Worm (Caenorhabditis elegans) whole organism, young adult: ENCODE measurements around the gene pqn-10.

Experiments
- D2030.7 ChIP-seq: fragments of 200-800 bp; sonication (Bioruptor generic); IDR thresholded peaks from 2 replicates; pipeline ENCODE4 v1.3.6; 2022; ENCODE audit warnings: missing genetic modification reagents, missing genetic modification characterization, missing compliant biosample characterization
- F23B12.7 ChIP-seq: sonication (generic microtip); optimal IDR thresholded peaks from 2 replicates; lab custom pipeline; 2017; ENCODE audit warnings: missing genetic modification characterization, mild to moderate bottlenecking, missing compliant biosample characterization, antibody characterized with exemption, moderate library complexity; ENCODE audit not compliant: insufficient read depth
- F37B4.10 ChIP-seq: fragments of 200-800 bp; sonication (Bioruptor generic); IDR thresholded peaks from 2 replicates; pipeline ENCODE4 v1.3.6; 2022; ENCODE audit warnings: missing genetic modification characterization, missing compliant biosample characterization
- F39B2.1 ChIP-seq: fragments of 200-800 bp; sonication (Bioruptor generic); IDR thresholded peaks from 2 replicates; pipeline ENCODE4 v1.3.6; 2022; ENCODE audit warnings: missing genetic modification reagents, missing genetic modification characterization, missing compliant biosample characterization
- F57C9.4 ChIP-seq: sonication (generic microtip); optimal IDR thresholded peaks from 2 replicates; lab custom pipeline; 2017; ENCODE audit warnings: mild to moderate bottlenecking, missing genetic modification characterization, missing compliant biosample characterization
- Y79H2A.3 ChIP-seq: fragments of 200-800 bp; sonication (Bioruptor generic); conservative IDR thresholded peaks from 2 replicates; pipeline ENCODE4 v1.3.6; 2022; ENCODE audit warnings: missing genetic modification reagents, missing genetic modification characterization, missing compliant biosample characterization
- Y95B8A.8 ChIP-seq: fragments of 200-800 bp; sonication (Bioruptor generic); IDR thresholded peaks from 2 replicates; pipeline ENCODE4 v1.3.6; 2022; ENCODE audit warnings: missing genetic modification reagents, missing genetic modification characterization, missing compliant biosample characterization
- akir-1 ChIP-seq: fragments of 200-800 bp; sonication (Bioruptor generic); optimal IDR thresholded peaks from 2 replicates; lab custom pipeline; 2018; ENCODE audit warnings: mild to moderate bottlenecking, missing genetic modification characterization, moderate library complexity, missing compliant biosample characterization
- ama-1 ChIP-seq, 3 experiments: fragments of 150-350 bp in 1 of 3; sonication (generic microtip) in 2 of 3; optimal IDR thresholded peaks; 2 replicates each; lab custom pipeline; 2014 to 2018; ENCODE audit warnings: missing biosample characterization in 2 of 3, missing genetic modification characterization in 2 of 3, missing genetic modification reagents in 2 of 3
- aptf-3 ChIP-seq: fragments of 200-800 bp; sonication (Bioruptor generic); IDR thresholded peaks from 2 replicates; pipeline ENCODE4 v1.3.6; 2022; ENCODE audit warnings: missing genetic modification characterization, missing compliant biosample characterization
- attf-6 ChIP-seq: fragments of 200-800 bp; sonication (Bioruptor generic); IDR thresholded peaks from 2 replicates; pipeline ENCODE4 v1.3.6; 2022; ENCODE audit warnings: missing genetic modification reagents, missing genetic modification characterization, missing compliant biosample characterization
- bed-2 ChIP-seq: fragments of 200-800 bp; sonication (Bioruptor generic); IDR thresholded peaks from 2 replicates; pipeline ENCODE4 v1.3.6; 2022; ENCODE audit warnings: missing genetic modification reagents, missing genetic modification characterization, missing compliant biosample characterization
- cebp-1 ChIP-seq, 2 experiments: fragments of 200-800 bp in 1 of 2; sonication (Bioruptor generic) in 1 of 2; sonication (generic microtip) in 1 of 2; IDR thresholded peaks in 1 of 2; optimal IDR thresholded peaks in 1 of 2; 2 replicates each; pipeline versions ENCODE4 v1.3.6 to Lab custom; 2017 to 2022; ENCODE audit warnings: missing compliant biosample characterization in 2 of 2, missing genetic modification characterization in 2 of 2, mild to moderate bottlenecking in 1 of 2, missing genetic modification reagents in 1 of 2, moderate library complexity in 1 of 2
- efl-1 ChIP-seq: fragments of 150-350 bp; optimal IDR thresholded peaks from 2 replicates; lab custom pipeline; 2014; ENCODE audit warnings: missing biosample characterization, missing genetic modification reagents, missing genetic modification characterization
- hlh-12 ChIP-seq: sonication (generic microtip); optimal IDR thresholded peaks from 2 replicates; lab custom pipeline; 2016; ENCODE audit warnings: missing genetic modification characterization, missing compliant biosample characterization
- hmg-1.2 ChIP-seq: fragments of 200-800 bp; sonication (Bioruptor generic); IDR thresholded peaks from 2 replicates; pipeline ENCODE4 v1.3.6; 2022; ENCODE audit warnings: missing genetic modification reagents, missing genetic modification characterization, missing compliant biosample characterization
- hmg-20 ChIP-seq: fragments of 200-800 bp; sonication (Bioruptor generic); IDR thresholded peaks from 2 replicates; pipeline ENCODE4 v1.3.6; 2022; ENCODE audit warnings: missing genetic modification reagents, missing genetic modification characterization, missing compliant biosample characterization
- hrde-1 ChIP-seq: sonication (generic microtip); optimal IDR thresholded peaks from 2 replicates; lab custom pipeline; 2016; ENCODE audit warnings: missing genetic modification characterization, mild to moderate bottlenecking, missing compliant biosample characterization, moderate library complexity, missing genotype, missing genetic modification reagents, borderline replicate concordance
- lin-26 ChIP-seq: fragments of 200-800 bp; sonication (Bioruptor generic); IDR thresholded peaks from 2 replicates; pipeline ENCODE4 v1.3.6; 2022; ENCODE audit warnings: missing genetic modification reagents, missing genetic modification characterization, missing compliant biosample characterization
- lin-35 ChIP-seq, 3 experiments: fragments of 150-350 bp in 2 of 3; sonication (generic microtip) in 1 of 3; optimal IDR thresholded peaks; 2 replicates each; lab custom pipeline; 2014 to 2018; ENCODE audit warnings: missing biosample characterization in 3 of 3, missing genetic modification characterization in 3 of 3, missing genetic modification reagents in 3 of 3
- lin-40 ChIP-seq: sonication (generic microtip); optimal IDR thresholded peaks from 2 replicates; lab custom pipeline; 2016; ENCODE audit warnings: missing genetic modification characterization, mild to moderate bottlenecking, missing compliant biosample characterization, missing genotype, missing genetic modification reagents
- lsl-1 ChIP-seq: fragments of 200-800 bp; sonication (Bioruptor generic); optimal IDR thresholded peaks from 2 replicates; lab custom pipeline; 2018; ENCODE audit warnings: mild to moderate bottlenecking, missing genetic modification characterization, moderate library complexity, missing compliant biosample characterization
- madf-10 ChIP-seq: sonication (generic microtip); optimal IDR thresholded peaks from 2 replicates; lab custom pipeline; 2016; ENCODE audit warnings: mild to moderate bottlenecking, missing genetic modification characterization, missing compliant biosample characterization
- madf-6 ChIP-seq: fragments of 200-800 bp; sonication (Bioruptor generic); IDR thresholded peaks from 2 replicates; pipeline ENCODE4 v1.3.6; 2022; ENCODE audit warnings: missing genetic modification reagents, missing genetic modification characterization, missing compliant biosample characterization
- mel-28 ChIP-seq: sonication (generic microtip); optimal IDR thresholded peaks from 2 replicates; lab custom pipeline; 2016; ENCODE audit warnings: borderline replicate concordance, mild to moderate bottlenecking, missing genetic modification characterization, missing compliant biosample characterization
- mes-4 ChIP-seq: sonication (generic microtip); optimal IDR thresholded peaks from 2 replicates; lab custom pipeline; 2016; ENCODE audit warnings: missing genotype, missing genetic modification characterization, missing compliant biosample characterization
- nfyb-1 ChIP-seq: fragments of 200-800 bp; sonication (Bioruptor generic); IDR thresholded peaks from 2 replicates; pipeline ENCODE4 v1.3.6; 2022; ENCODE audit warnings: missing genetic modification reagents, missing genetic modification characterization, missing compliant biosample characterization
- nhr-179 ChIP-seq: sonication (generic microtip); optimal IDR thresholded peaks from 2 replicates; lab custom pipeline; 2016; ENCODE audit warnings: mild to moderate bottlenecking, missing genetic modification characterization, missing compliant biosample characterization
- pbrm-1 ChIP-seq: fragments of 200-800 bp; sonication (Bioruptor generic); IDR thresholded peaks from 2 replicates; pipeline ENCODE4 v1.3.6; 2022; ENCODE audit warnings: missing genetic modification reagents, missing genetic modification characterization, missing compliant biosample characterization
- sptf-2 ChIP-seq: fragments of 200-800 bp; sonication (Bioruptor generic); optimal IDR thresholded peaks from 2 replicates; lab custom pipeline; 2018; ENCODE audit warnings: mild to moderate bottlenecking, missing genetic modification characterization, missing compliant biosample characterization
- ztf-22 ChIP-seq: fragments of 200-800 bp; sonication (Bioruptor generic); optimal IDR thresholded peaks from 2 replicates; lab custom pipeline; 2018; ENCODE audit warnings: mild to moderate bottlenecking, missing genetic modification characterization, moderate library complexity, missing compliant biosample characterization
- ztf-26 ChIP-seq: sonication (generic microtip); optimal IDR thresholded peaks from 2 replicates; lab custom pipeline; 2017; ENCODE audit warnings: missing genetic modification characterization, missing compliant biosample characterization
- ztf-28 ChIP-seq: fragments of 200-800 bp; sonication (Bioruptor generic); IDR thresholded peaks from 2 replicates; pipeline ENCODE4 v1.3.6; 2022; ENCODE audit warnings: missing genetic modification reagents, missing genetic modification characterization, missing compliant biosample characterization
- ztf-3 ChIP-seq: fragments of 200-800 bp; sonication (Bioruptor generic); optimal IDR thresholded peaks from 2 replicates; lab custom pipeline; 2018; ENCODE audit warnings: mild to moderate bottlenecking, missing genetic modification characterization, missing compliant biosample characterization

Gene pqn-10

DNA sequence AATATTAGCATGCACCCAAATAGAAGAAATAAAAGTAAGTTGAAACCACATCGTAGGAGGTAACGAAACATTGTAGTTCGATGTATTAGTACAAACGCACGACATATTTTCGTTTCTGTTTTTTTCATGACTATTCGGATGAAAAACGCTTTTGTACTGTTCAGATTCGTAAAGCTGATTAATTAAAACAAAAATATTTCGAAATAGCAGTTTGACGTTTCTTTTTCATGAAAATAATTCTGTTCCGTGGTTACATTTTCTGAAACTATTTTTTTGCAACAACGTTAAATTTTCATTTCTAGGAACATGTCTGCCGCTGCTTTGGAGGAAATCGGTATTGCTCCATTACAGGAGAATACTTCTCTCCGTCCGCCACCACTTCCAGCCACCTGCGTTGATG lies 38.5 kb upstream of the pqn-10 start, which contains the start of gene rpt-3:
rpt-3 (plus strand) TSS at position 301 of the 400 bp plus-strand sequence.
- TF ChIP-seq lin-26 (GFP tag; lab: Robert Waterston, UW): no peak
- no peak for TF ChIP-seq attf-6 (GFP tag; lab: Robert Waterston, UW)
- peak; percentile 33 for TF ChIP-seq madf-6
- TF ChIP-seq madf-10: no peak

DNA sequence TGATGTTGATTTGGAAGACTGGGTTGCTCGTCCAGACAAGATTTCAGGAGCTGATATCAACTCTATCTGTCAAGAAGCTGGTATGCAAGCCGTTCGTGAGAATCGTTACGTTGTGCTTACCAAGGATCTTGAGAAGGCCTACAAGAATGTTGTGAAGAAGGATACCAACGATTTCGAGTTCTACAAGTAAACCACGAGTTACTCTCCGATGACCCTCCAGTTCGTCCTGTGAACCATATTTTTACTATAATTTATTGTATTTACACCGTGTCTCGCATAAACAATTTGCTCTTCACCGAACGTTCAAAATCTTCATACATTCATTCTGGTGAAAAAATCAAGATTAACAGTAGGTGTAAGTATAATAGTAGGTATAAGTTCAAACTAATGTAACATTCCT lies 37.0 kb upstream of the pqn-10 start:
- TF ChIP-seq Y79H2A.3 (GFP tag; lab: Robert Waterston, UW): no peak
- no peak for TF ChIP-seq cebp-1 (GFP tag; IDR thresholded peaks at IDR 0.05; lab: Robert Waterston, UW)
- TF ChIP-seq cebp-1 (tag; optimal IDR thresholded peaks at IDR 0.05; lab: Kevin White, UChicago): no peak
- TF ChIP-seq hmg-1.2 (GFP tag; lab: Robert Waterston, UW): no peak
- TF ChIP-seq akir-1: no peak
- no peak for TF ChIP-seq hlh-12 (tag; lab: Kevin White, UChicago)
- TF ChIP-seq pbrm-1 (GFP tag; lab: Robert Waterston, UW): no peak
- no peak for TF ChIP-seq F39B2.1 (GFP tag; lab: Robert Waterston, UW)
- TF ChIP-seq F57C9.4 (tag; lab: Kevin White, UChicago): no peak
- no peak for TF ChIP-seq ztf-22 (GFP tag; lab: Kevin White, UChicago)
- TF ChIP-seq hmg-20: no peak
- no peak for TF ChIP-seq attf-6 (GFP tag; lab: Robert Waterston, UW)
- no peak for TF ChIP-seq F37B4.10 (GFP tag; lab: Robert Waterston, UW)
- TF ChIP-seq ztf-3 (GFP tag; lab: Kevin White, UChicago): no peak
- no peak for TF ChIP-seq sptf-2 (GFP tag; lab: Kevin White, UChicago)
- TF ChIP-seq nfyb-1 (GFP tag; lab: Robert Waterston, UW): no peak

DNA sequence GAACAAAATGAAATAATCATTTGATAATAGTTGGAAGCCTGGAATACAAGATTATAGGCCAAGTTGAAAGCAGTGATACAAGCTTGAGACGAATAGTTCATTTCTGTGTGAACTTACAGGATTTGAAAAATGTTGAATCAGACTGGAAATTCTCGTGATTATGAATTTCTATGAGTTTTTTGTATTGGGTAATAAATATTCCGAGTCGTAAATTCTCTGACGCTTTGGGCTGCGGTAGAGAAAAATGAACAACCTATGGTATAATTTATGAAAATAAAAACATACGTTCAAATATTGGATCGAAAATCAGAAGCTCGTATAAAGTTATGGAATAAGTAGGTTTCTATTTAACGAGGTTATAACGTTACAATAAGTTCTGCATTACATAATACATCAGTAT lies 35.2 kb upstream of the pqn-10 start, which contains the start of gene srb-11:
srb-11 (minus strand) TSS at position 101 of the 400 bp plus-strand sequence.
- TF ChIP-seq aptf-3 (GFP tag; lab: Robert Waterston, UW) (no peak), mel-28 (tag; lab: Kevin White, UChicago) (no peak), nfyb-1 (GFP tag; lab: Robert Waterston, UW) (no peak), F23B12.7 (tag; lab: Kevin White, UChicago) (no peak), hrde-1 (tag; lab: Kevin White, UChicago) (no peak), lin-40 (no peak), attf-6 (GFP tag; lab: Robert Waterston, UW) (no peak), lin-35 (GFP tag; optimal IDR thresholded peaks at IDR 0.05; lab: Kevin White, UChicago) (no peak), bed-2 (GFP tag; lab: Robert Waterston, UW) (no peak), lsl-1 (GFP tag; lab: Kevin White, UChicago) (no peak), nhr-179 (tag; lab: Kevin White, UChicago) (no peak), ztf-26 (tag; lab: Kevin White, UChicago) (no peak), efl-1 (GFP tag; lab: Kevin White, UChicago) (no peak), mes-4 (no peak), hmg-1.2 (GFP tag; lab: Robert Waterston, UW) (no peak), ztf-28 (GFP tag; lab: Robert Waterston, UW) (no peak), ama-1 (optimal IDR thresholded peaks at IDR 0.05; lab: Kevin White, UChicago) (no peak), ama-1 (GFP tag; optimal IDR thresholded peaks at IDR 0.05; lab: Kevin White, UChicago) (no peak), Y95B8A.8 (no peak), D2030.7 (no peak)
